Fruit fly (Drosophila melanogaster): ENCODE measurements around the gene CG7080.
"Not testable (repeated sequence)": the region's sequence is repeated elsewhere in the genome, so short reads cannot be mapped to it uniquely, and the experiment has no call there.

The CG7080 gene

dm6 chr3R:22328665-22329350 lies at the start of gene CG7080:
Gene CG7080 (plus strand): TSS chr3R:22329300.
- no peak for TF ChIP-seq CG1620 (GFP tag; optimal IDR thresholded peaks at IDR 0.05)
- no peak for TF ChIP-seq tj (GFP tag; optimal IDR thresholded peaks at IDR 0.05)
- TF ChIP-seq bab1 (GFP tag; optimal IDR thresholded peaks at IDR 0.05): no peak
- no peak for TF ChIP-seq kay (GFP tag; ENCODE audit: borderline replicate concordance)
- no peak for TF ChIP-seq CG11617 (GFP tag; optimal IDR thresholded peaks at IDR 0.05)
- no peak for TF ChIP-seq CG7101 (tag; optimal IDR thresholded peaks at IDR 0.05)
- TF ChIP-seq cic (GFP tag; optimal IDR thresholded peaks at IDR 0.05): no peak

DNA sequence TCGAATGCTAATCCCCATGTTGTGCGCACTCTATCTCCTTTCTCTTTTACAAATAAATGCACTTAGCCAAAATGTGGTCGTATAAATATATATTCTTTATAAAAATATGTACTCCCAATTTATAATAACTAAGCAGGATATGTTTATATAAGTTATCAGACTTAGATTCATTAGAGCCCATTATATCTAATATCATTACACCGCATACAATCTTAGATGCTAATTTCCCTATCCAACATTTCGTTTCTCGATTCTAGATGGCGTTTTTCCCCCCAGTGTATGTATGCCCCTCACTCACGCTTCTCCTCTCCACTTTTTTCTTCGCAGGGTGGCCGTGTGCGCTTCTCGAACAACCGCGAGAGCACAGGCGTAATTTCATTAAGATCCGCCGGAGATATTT lies 41.6 kb upstream of the CG7080 start:
- no peak for TF ChIP-seq CG7045 (GFP tag; optimal IDR thresholded peaks at IDR 0.05)

dm6 chr3R:22288305-22288704 lies 40.8 kb upstream of the CG7080 start:
- no peak for TF ChIP-seq toe (GFP tag; optimal IDR thresholded peaks at IDR 0.05)
- TF ChIP-seq CG7101 (tag; optimal IDR thresholded peaks at IDR 0.05): no peak
- no peak for TF ChIP-seq CG1620 (GFP tag; optimal IDR thresholded peaks at IDR 0.05)
- TF ChIP-seq Mnt (GFP tag; optimal IDR thresholded peaks at IDR 0.05): no peak
- TF ChIP-seq CG7045 (GFP tag; optimal IDR thresholded peaks at IDR 0.05): no peak
- TF ChIP-seq kay (GFP tag; ENCODE audit: borderline replicate concordance): no peak
- no peak for TF ChIP-seq Hr96 (GFP tag; optimal IDR thresholded peaks at IDR 0.05)
- TF ChIP-seq cic (GFP tag; optimal IDR thresholded peaks at IDR 0.05): no peak
- TF ChIP-seq pad (GFP tag; optimal IDR thresholded peaks at IDR 0.05): no peak
- no peak for TF ChIP-seq CG5204 (GFP tag; optimal IDR thresholded peaks at IDR 0.05)
- no peak for TF ChIP-seq ovo (GFP tag; optimal IDR thresholded peaks at IDR 0.05)
- no peak for TF ChIP-seq Crg-1 (GFP tag; optimal IDR thresholded peaks at IDR 0.05)
- TF ChIP-seq CG12768 (GFP tag; optimal IDR thresholded peaks at IDR 0.05): no peak
- TF ChIP-seq CG11617 (GFP tag; optimal IDR thresholded peaks at IDR 0.05): no peak
- no peak for TF ChIP-seq bab1 (GFP tag; optimal IDR thresholded peaks at IDR 0.05)
- TF ChIP-seq CG14711 (tag; optimal IDR thresholded peaks at IDR 0.05): no peak
- no peak for TF ChIP-seq CG33017 (tag; optimal IDR thresholded peaks at IDR 0.05)
- no peak for TF ChIP-seq cnc (optimal IDR thresholded peaks at IDR 0.05)
- TF ChIP-seq tj (GFP tag; optimal IDR thresholded peaks at IDR 0.05): no peak

dm6 chr3R:22298505-22298904 lies 30.6 kb upstream of the CG7080 start, which contains the start of gene CG7084:
Gene CG7084 (plus strand): TSS chr3R:22298805.
- TF ChIP-seq toe, CG11617, CG7045 (GFP tag; optimal IDR thresholded peaks at IDR 0.05): not testable (repeated sequence)

dm6 chr3R:22300064-22300463 lies 29.0 kb upstream of the CG7080 start:
- TF ChIP-seq cic (GFP tag; optimal IDR thresholded peaks at IDR 0.05) (no peak), cnc (optimal IDR thresholded peaks at IDR 0.05) (no peak), CG7045 (GFP tag; optimal IDR thresholded peaks at IDR 0.05) (no peak), tj (GFP tag; optimal IDR thresholded peaks at IDR 0.05) (no peak), CG5204 (GFP tag; optimal IDR thresholded peaks at IDR 0.05) (no peak), Mnt (GFP tag; optimal IDR thresholded peaks at IDR 0.05) (no peak), toe (GFP tag; optimal IDR thresholded peaks at IDR 0.05) (no peak), CG1620 (GFP tag; optimal IDR thresholded peaks at IDR 0.05) (no peak), CG14711 (tag; optimal IDR thresholded peaks at IDR 0.05) (no peak), bab1 (GFP tag; optimal IDR thresholded peaks at IDR 0.05) (no peak), ovo (GFP tag; optimal IDR thresholded peaks at IDR 0.05) (no peak), CG33017 (tag; optimal IDR thresholded peaks at IDR 0.05) (no peak), CG12768 (GFP tag; optimal IDR thresholded peaks at IDR 0.05) (no peak), Crg-1 (GFP tag; optimal IDR thresholded peaks at IDR 0.05) (no peak), pad (GFP tag; optimal IDR thresholded peaks at IDR 0.05) (no peak), kay (GFP tag; ENCODE audit: borderline replicate concordance) (no peak), CG7101 (tag; optimal IDR thresholded peaks at IDR 0.05) (no peak), Clk (GFP tag; optimal IDR thresholded peaks at IDR 0.05) (no peak)

- no peak for TF ChIP-seq Clk (GFP tag; optimal IDR thresholded peaks at IDR 0.05)
- TF ChIP-seq ovo (GFP tag; optimal IDR thresholded peaks at IDR 0.05): no peak
- no peak for TF ChIP-seq kay (GFP tag; ENCODE audit: borderline replicate concordance)
- no peak for TF ChIP-seq Mnt (GFP tag; optimal IDR thresholded peaks at IDR 0.05)
- TF ChIP-seq Crg-1 (GFP tag; optimal IDR thresholded peaks at IDR 0.05): no peak
- no peak for TF ChIP-seq CG7045 (GFP tag; optimal IDR thresholded peaks at IDR 0.05)
- TF ChIP-seq CG12768 (GFP tag; optimal IDR thresholded peaks at IDR 0.05): no peak
- no peak for TF ChIP-seq CG33017 (tag; optimal IDR thresholded peaks at IDR 0.05)
- no peak for TF ChIP-seq CG11617 (GFP tag; optimal IDR thresholded peaks at IDR 0.05)
- no peak for TF ChIP-seq Hr96 (GFP tag; optimal IDR thresholded peaks at IDR 0.05)
- no peak for TF ChIP-seq CG5204 (GFP tag; optimal IDR thresholded peaks at IDR 0.05)
- no peak for TF ChIP-seq pad (GFP tag; optimal IDR thresholded peaks at IDR 0.05)
- no peak for TF ChIP-seq toe (GFP tag; optimal IDR thresholded peaks at IDR 0.05)
- no peak for TF ChIP-seq CG1620 (GFP tag; optimal IDR thresholded peaks at IDR 0.05)
- TF ChIP-seq tj (GFP tag; optimal IDR thresholded peaks at IDR 0.05): no peak
- no peak for TF ChIP-seq CG7101 (tag; optimal IDR thresholded peaks at IDR 0.05)
- TF ChIP-seq cnc (optimal IDR thresholded peaks at IDR 0.05): no peak
- no peak for TF ChIP-seq cic (GFP tag; optimal IDR thresholded peaks at IDR 0.05)
- TF ChIP-seq CG14711 (tag; optimal IDR thresholded peaks at IDR 0.05): no peak
- no peak for TF ChIP-seq bab1 (GFP tag; optimal IDR thresholded peaks at IDR 0.05)
Measured at dm6 chr3R:22323994-22324393, 5.1 kb upstream of the CG7080 start, which contains the start of gene CG34377. Gene CG34377 (minus strand): TSS chr3R:22324094.
